Worm (Caenorhabditis elegans): ENCODE results near the gene nas-7.

The nas-7 gene

ce11 chrII:7397273-7397840 is 5.2 kb downstream of the nas-7 start:
- no peak for TF ChIP-seq ceh-34 (tag; optimal IDR thresholded peaks at IDR 0.05)
- TF ChIP-seq dve-1 (tag; optimal IDR thresholded peaks at IDR 0.05): no peak
- no peak for TF ChIP-seq pros-1 (tag; optimal IDR thresholded peaks at IDR 0.05)
- no peak for TF ChIP-seq ztf-16 (tag; optimal IDR thresholded peaks at IDR 0.05)
- TF ChIP-seq gmeb-2 (tag; optimal IDR thresholded peaks at IDR 0.05): no peak
- peak; percentile 45 for TF ChIP-seq ets-4 (tag; optimal IDR thresholded peaks at IDR 0.05)
- peak; percentile 4 for TF ChIP-seq ceh-31 (tag; optimal IDR thresholded peaks at IDR 0.05)
- TF ChIP-seq sox-2 (GFP tag; IDR thresholded peaks at IDR 0.05): no peak
- TF ChIP-seq dmd-4 (tag; optimal IDR thresholded peaks at IDR 0.05; ENCODE audit: borderline replicate concordance): no peak
- TF ChIP-seq tbx-7 (tag; optimal IDR thresholded peaks at IDR 0.05): no peak
- TF ChIP-seq ceh-30 (tag; optimal IDR thresholded peaks at IDR 0.05): no peak
- TF ChIP-seq ceh-2 (tag; optimal IDR thresholded peaks at IDR 0.05): no peak

ce11 chrII:7396081-7396480 is 6.4 kb downstream of the nas-7 start:
- TF ChIP-seq ttx-3 (tag; optimal IDR thresholded peaks at IDR 0.05) (no peak), ceh-48 (tag; optimal IDR thresholded peaks at IDR 0.05) (no peak), ceh-6 (GFP tag; optimal IDR thresholded peaks at IDR 0.05) (no peak), hlh-30 (tag; optimal IDR thresholded peaks at IDR 0.05; ENCODE audit: insufficient read depth) (no peak)

- TF ChIP-seq pha-2 (tag; optimal IDR thresholded peaks at IDR 0.05): no peak
- no peak for TF ChIP-seq tbx-7 (tag; optimal IDR thresholded peaks at IDR 0.05)
- no peak for TF ChIP-seq tbx-2 (tag; optimal IDR thresholded peaks at IDR 0.05)
- no peak for TF ChIP-seq hlh-15 (tag; optimal IDR thresholded peaks at IDR 0.05)
- no peak for TF ChIP-seq ceh-2 (tag; optimal IDR thresholded peaks at IDR 0.05)
- TF ChIP-seq fax-1 (tag; optimal IDR thresholded peaks at IDR 0.05): no peak
- no peak for TF ChIP-seq ceh-30 (tag; optimal IDR thresholded peaks at IDR 0.05)
- TF ChIP-seq pqm-1 (tag; optimal IDR thresholded peaks at IDR 0.05): no peak
- TF ChIP-seq lin-11 (tag; optimal IDR thresholded peaks at IDR 0.05): no peak
- TF ChIP-seq mec-3 (tag; optimal IDR thresholded peaks at IDR 0.05; ENCODE audit: borderline replicate concordance): no peak
- TF ChIP-seq fkh-6 (tag; optimal IDR thresholded peaks at IDR 0.05): no peak
- no peak for TF ChIP-seq ttx-3 (tag; optimal IDR thresholded peaks at IDR 0.05)
- TF ChIP-seq ref-2 (tag; optimal IDR thresholded peaks at IDR 0.05): no peak
- TF ChIP-seq pag-3 (tag; optimal IDR thresholded peaks at IDR 0.05; ENCODE audit: borderline replicate concordance): no peak
- no peak for TF ChIP-seq zip-5 (tag; optimal IDR thresholded peaks at IDR 0.05)
- TF ChIP-seq T23F11.4 (GFP tag; optimal IDR thresholded peaks at IDR 0.05): no peak
- TF ChIP-seq dve-1 (tag; optimal IDR thresholded peaks at IDR 0.05): no peak
- no peak for TF ChIP-seq ceh-34 (tag; optimal IDR thresholded peaks at IDR 0.05)
- no peak for TF ChIP-seq ceh-31 (tag; optimal IDR thresholded peaks at IDR 0.05)
- no peak for TF ChIP-seq unc-42 (tag; optimal IDR thresholded peaks at IDR 0.05)
Measured at ce11 chrII:7394690-7395054, 7.9 kb downstream of the nas-7 start, which contains the start of gene bath-44. TSS of gene bath-44 (plus strand) at chrII:7394955.

- no peak for TF ChIP-seq dve-1 (tag; optimal IDR thresholded peaks at IDR 0.05)
- TF ChIP-seq unc-55 (GFP tag; optimal IDR thresholded peaks at IDR 0.05): no peak
- no peak for TF ChIP-seq ceh-30 (tag; optimal IDR thresholded peaks at IDR 0.05)
- TF ChIP-seq gmeb-2 (tag; optimal IDR thresholded peaks at IDR 0.05): no peak
- no peak for TF ChIP-seq ceh-48 (tag; optimal IDR thresholded peaks at IDR 0.05)
- no peak for TF ChIP-seq fkh-6 (tag; optimal IDR thresholded peaks at IDR 0.05)
- TF ChIP-seq ceh-22 (tag; optimal IDR thresholded peaks at IDR 0.05): no peak
Measured at ce11 chrII:7393922-7394689, 8.4 kb downstream of the nas-7 start.

- no peak for TF ChIP-seq ceh-48 (tag; optimal IDR thresholded peaks at IDR 0.05)
- no peak for TF ChIP-seq lim-6 (tag; optimal IDR thresholded peaks at IDR 0.05)
- TF ChIP-seq ama-1 (optimal IDR thresholded peaks at IDR 0.05): no peak
- TF ChIP-seq unc-42 (tag; optimal IDR thresholded peaks at IDR 0.05): no peak
- TF ChIP-seq pha-4 (tag; optimal IDR thresholded peaks at IDR 0.05): no peak
- TF ChIP-seq ceh-34 (tag; optimal IDR thresholded peaks at IDR 0.05): no peak
- no peak for TF ChIP-seq ref-2 (tag; optimal IDR thresholded peaks at IDR 0.05)
- TF ChIP-seq K09A11.1 (tag; optimal IDR thresholded peaks at IDR 0.05; ENCODE audit: insufficient read depth): no peak
- no peak for TF ChIP-seq ahr-1 (tag; optimal IDR thresholded peaks at IDR 0.05)
- no peak for TF ChIP-seq elt-2 (tag; optimal IDR thresholded peaks at IDR 0.05)
- TF ChIP-seq ceh-9 (tag; optimal IDR thresholded peaks at IDR 0.05): no peak
Measured at ce11 chrII:7393393-7393792, 9.1 kb downstream of the nas-7 start.

Data from whole organism, late embryonic.